Worm (Caenorhabditis elegans): ENCODE data around the gene C16C4.18.

C16C4.18 gene

DNA sequence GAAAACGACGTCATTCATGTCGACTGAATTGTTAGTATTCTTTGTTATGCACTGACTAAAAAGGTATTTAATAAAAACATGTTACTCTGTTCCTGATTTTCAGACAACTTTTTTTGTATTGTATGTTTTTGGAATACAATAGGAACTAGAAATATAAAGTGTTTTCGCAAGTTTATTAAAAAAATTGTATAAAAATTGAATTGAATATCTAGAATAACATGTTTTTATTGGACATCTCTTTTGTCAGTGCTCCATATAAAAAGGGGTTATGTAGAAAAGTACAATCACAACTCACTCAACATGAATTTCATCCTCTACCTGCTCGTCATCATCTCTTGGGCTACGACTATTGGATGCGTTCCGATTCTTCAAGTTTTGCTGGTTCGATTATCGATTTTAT is 34.1 kb upstream of the C16C4.18 start, which contains the start of gene C46F9.5:
Gene C46F9.5 (plus strand): TSS at position 301 of the 400 bp plus-strand sequence.
- TF ChIP-seq unc-86 (tag; optimal IDR thresholded peaks at IDR 0.05) (no peak), isw-1 (GFP tag; IDR thresholded peaks at IDR 0.05) (no peak), unc-62 (GFP tag; optimal IDR thresholded peaks at IDR 0.05) (no peak), zip-4 (GFP tag; optimal IDR thresholded peaks at IDR 0.05) (no peak), nhr-84 (tag; optimal IDR thresholded peaks at IDR 0.05) (no peak), dpl-1 (GFP tag; optimal IDR thresholded peaks at IDR 0.05) (no peak), irx-1 (tag; optimal IDR thresholded peaks at IDR 0.05) (no peak), nhr-85 (tag) (no peak), xbp-1 (tag; optimal IDR thresholded peaks at IDR 0.05) (no peak), mef-2 (tag; optimal IDR thresholded peaks at IDR 0.05) (no peak), lin-15B (tag; optimal IDR thresholded peaks at IDR 0.05) (no peak), pax-3 (tag; optimal IDR thresholded peaks at IDR 0.05) (no peak), egl-27 (tag; optimal IDR thresholded peaks at IDR 0.05) (no peak), ceh-82 (tag; optimal IDR thresholded peaks at IDR 0.05) (no peak), nhr-19 (GFP tag; conservative IDR thresholded peaks at IDR 0.05) (no peak), nhr-77 (tag; optimal IDR thresholded peaks at IDR 0.05) (no peak), nhr-12 (tag; optimal IDR thresholded peaks at IDR 0.05) (no peak)

DNA sequence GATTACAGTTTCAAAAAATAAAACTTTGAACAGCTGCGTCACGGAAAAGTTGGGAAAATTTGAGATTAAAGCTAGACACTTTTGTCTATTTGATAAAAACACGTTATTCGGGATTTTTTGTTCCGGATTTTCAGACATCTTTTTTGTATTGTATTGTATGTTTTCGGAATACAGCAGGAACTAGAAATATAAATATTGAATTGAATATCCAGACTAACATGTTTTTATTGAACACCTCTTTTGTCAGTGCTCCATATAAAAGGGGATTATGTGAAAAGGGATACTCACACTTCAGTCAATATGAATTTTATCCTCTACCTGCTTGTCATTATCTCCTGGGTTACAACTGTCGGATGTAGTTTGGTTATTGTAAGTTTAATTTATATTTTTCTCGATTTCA is 32.8 kb upstream of the C16C4.18 start, which contains the start of gene C16C4.1:
Gene C16C4.1 (plus strand): TSS at position 301 of the 400 bp plus-strand sequence.
- TF ChIP-seq jun-1 (tag; optimal IDR thresholded peaks at IDR 0.05) (no peak), unc-130 (tag; optimal IDR thresholded peaks at IDR 0.05) (no peak), nhr-76 (tag; optimal IDR thresholded peaks at IDR 0.05) (no peak), nhr-28 (tag; optimal IDR thresholded peaks at IDR 0.05) (no peak), fos-1 (tag; optimal IDR thresholded peaks at IDR 0.05) (no peak), lsy-2 (tag; optimal IDR thresholded peaks at IDR 0.05) (no peak), hlh-4 (tag; optimal IDR thresholded peaks at IDR 0.05) (no peak), grh-1 (GFP tag; IDR thresholded peaks at IDR 0.05) (no peak), pqm-1 (tag; optimal IDR thresholded peaks at IDR 0.05) (no peak), vab-15 (tag; optimal IDR thresholded peaks at IDR 0.05) (no peak), unc-62 (GFP tag; optimal IDR thresholded peaks at IDR 0.05) (no peak), unc-30 (tag; optimal IDR thresholded peaks at IDR 0.05) (no peak)

DNA sequence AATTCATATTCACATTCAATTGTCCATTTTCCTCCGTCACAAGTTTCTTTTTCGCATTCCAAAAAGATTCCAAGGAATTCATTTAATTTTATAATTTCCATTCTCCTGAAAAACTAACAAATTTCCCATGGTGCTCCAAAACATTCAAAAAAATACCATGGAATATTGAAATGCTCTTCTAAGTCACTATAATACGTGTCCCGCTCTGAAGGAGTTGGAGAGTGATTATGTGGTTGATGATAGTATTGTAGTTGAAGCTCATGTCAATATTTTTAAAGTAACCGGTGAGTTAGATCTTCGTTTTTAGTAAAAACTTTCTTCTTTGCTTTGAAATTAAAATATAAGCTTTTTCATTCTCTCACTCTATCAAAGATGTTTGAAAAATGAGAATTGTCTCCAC is 29.5 kb upstream of the C16C4.18 start, which contains the start of gene math-9:
Gene math-9 (minus strand): TSS at position 101 of the 400 bp plus-strand sequence.
- TF ChIP-seq fkh-4 (tag; optimal IDR thresholded peaks at IDR 0.05; ENCODE audit: borderline replicate concordance) (no peak), fkh-10 (GFP tag; optimal IDR thresholded peaks at IDR 0.05) (no peak), snu-23 (GFP tag; optimal IDR thresholded peaks at IDR 0.05) (no peak), nhr-237 (tag; optimal IDR thresholded peaks at IDR 0.05) (no peak), efl-1 (optimal IDR thresholded peaks at IDR 0.05) (no peak), efl-1 (GFP tag; optimal IDR thresholded peaks at IDR 0.05 in 1 of 2) (peak in 1 of 2 experiments; percentile 45), nhr-28 (tag; optimal IDR thresholded peaks at IDR 0.05) (no peak)

DNA sequence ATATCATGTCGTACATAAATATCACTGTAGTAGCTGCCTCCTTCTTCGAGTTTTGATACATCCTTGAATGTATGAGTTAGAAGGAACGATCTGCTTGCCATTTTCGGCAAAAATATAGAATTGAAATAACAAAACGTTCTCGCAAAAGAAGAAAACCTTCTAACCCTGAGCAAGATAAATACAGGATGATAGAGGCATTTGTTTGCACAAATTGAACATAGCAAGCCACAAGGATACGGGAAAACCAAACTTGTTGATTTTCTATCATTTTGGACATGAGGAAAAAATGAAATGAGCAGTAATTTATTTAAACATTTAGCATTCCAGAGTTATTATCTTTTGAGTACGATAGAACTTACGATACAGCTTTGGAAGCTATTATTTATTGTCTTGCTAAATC is 27.9 kb upstream of the C16C4.18 start, which contains the start of gene math-8:
Gene math-8 (minus strand): TSS at position 101 of the 400 bp plus-strand sequence.
- TF ChIP-seq nhr-12 (tag; optimal IDR thresholded peaks at IDR 0.05) = no peak
- no peak for TF ChIP-seq hlh-17 (GFP tag; optimal IDR thresholded peaks at IDR 0.05; ENCODE audit: borderline replicate concordance)
- TF ChIP-seq unc-130 (tag; optimal IDR thresholded peaks at IDR 0.05) = no peak
- TF ChIP-seq nhr-71 (tag; optimal IDR thresholded peaks at IDR 0.05) = no peak
- TF ChIP-seq jun-1 (tag; optimal IDR thresholded peaks at IDR 0.05) = no peak
- TF ChIP-seq unc-86 (tag; optimal IDR thresholded peaks at IDR 0.05) = no peak
- no peak for TF ChIP-seq ceh-8 (GFP tag; optimal IDR thresholded peaks at IDR 0.05)
- no peak for TF ChIP-seq sup-37 (GFP tag; optimal IDR thresholded peaks at IDR 0.05)
- no peak for TF ChIP-seq lin-14 (GFP tag; optimal IDR thresholded peaks at IDR 0.05)
- TF ChIP-seq pax-3 (tag; optimal IDR thresholded peaks at IDR 0.05) = no peak
- TF ChIP-seq tlp-1 (tag; optimal IDR thresholded peaks at IDR 0.05) = no peak
- TF ChIP-seq pqm-1 (tag; optimal IDR thresholded peaks at IDR 0.05) = no peak
- no peak for TF ChIP-seq ets-5 (GFP tag; IDR thresholded peaks at IDR 0.05)
- no peak for TF ChIP-seq tbx-2 (tag; optimal IDR thresholded peaks at IDR 0.05)
- TF ChIP-seq nhr-19 (GFP tag; conservative IDR thresholded peaks at IDR 0.05) = no peak
- no peak for TF ChIP-seq lsy-2 (tag; optimal IDR thresholded peaks at IDR 0.05)
- no peak for TF ChIP-seq nhr-11 (tag; optimal IDR thresholded peaks at IDR 0.05)
- TF ChIP-seq nhr-28 (tag; optimal IDR thresholded peaks at IDR 0.05) = no peak
